Fruit fly (Drosophila melanogaster): ENCODE data around the gene CG31776.

The CG31776 gene

dm6 chr2L:3469869-3470268 is at the start of gene CG31776, which contains the start of gene Pif1:
Gene CG31776 (plus strand): TSS chr2L:3470182.
Gene Pif1 (minus strand): TSS chr2L:3470004.
- TF ChIP-seq EcR (GFP tag; optimal IDR thresholded peaks at IDR 0.05): no peak
- no peak for TF ChIP-seq psq (optimal IDR thresholded peaks at IDR 0.05)

- TF ChIP-seq EcR (GFP tag; optimal IDR thresholded peaks at IDR 0.05): no peak
- no peak for TF ChIP-seq Dll (optimal IDR thresholded peaks at IDR 0.05)
- no peak for TF ChIP-seq CG8478 (optimal IDR thresholded peaks at IDR 0.05)
- TF ChIP-seq psq (optimal IDR thresholded peaks at IDR 0.05): no peak
Measured at dm6 chr2L:3422753-3423152, 47.2 kb upstream of the CG31776 start.

- TF ChIP-seq CG8478 (optimal IDR thresholded peaks at IDR 0.05) (no peak), usp (GFP tag; optimal IDR thresholded peaks at IDR 0.05) (no peak), Dll (optimal IDR thresholded peaks at IDR 0.05) (no peak), EcR (GFP tag; optimal IDR thresholded peaks at IDR 0.05) (no peak), pan (optimal IDR thresholded peaks at IDR 0.05) (no peak), psq (optimal IDR thresholded peaks at IDR 0.05) (no peak)
Measured at dm6 chr2L:3425947-3426346, 44.0 kb upstream of the CG31776 start.

dm6 chr2L:3426669-3427232 is 43.2 kb upstream of the CG31776 start, which contains the start of gene Pgant2:
Gene Pgant2 (minus strand): TSS chr2L:3426719.
- TF ChIP-seq usp (GFP tag; optimal IDR thresholded peaks at IDR 0.05) (no peak), EcR (GFP tag; optimal IDR thresholded peaks at IDR 0.05) (no peak), psq (optimal IDR thresholded peaks at IDR 0.05) (no peak), CG8478 (optimal IDR thresholded peaks at IDR 0.05) (no peak), pan (optimal IDR thresholded peaks at IDR 0.05) (no peak), Dll (optimal IDR thresholded peaks at IDR 0.05) (no peak)

- TF ChIP-seq pan (optimal IDR thresholded peaks at IDR 0.05): no peak
- no peak for TF ChIP-seq usp (GFP tag; optimal IDR thresholded peaks at IDR 0.05)
- TF ChIP-seq Dll (optimal IDR thresholded peaks at IDR 0.05): no peak
- no peak for TF ChIP-seq psq (optimal IDR thresholded peaks at IDR 0.05)
- TF ChIP-seq EcR (GFP tag; optimal IDR thresholded peaks at IDR 0.05): no peak
- TF ChIP-seq CG8478 (optimal IDR thresholded peaks at IDR 0.05): no peak
Measured at dm6 chr2L:3428419-3429097, 41.4 kb upstream of the CG31776 start.

- no peak for TF ChIP-seq usp (GFP tag; optimal IDR thresholded peaks at IDR 0.05)
- TF ChIP-seq psq (optimal IDR thresholded peaks at IDR 0.05): no peak
- no peak for TF ChIP-seq EcR (GFP tag; optimal IDR thresholded peaks at IDR 0.05)
Measured at dm6 chr2L:3435086-3435485, 34.9 kb upstream of the CG31776 start.

dm6 chr2L:3436347-3436746 is 33.6 kb upstream of the CG31776 start:
- no peak for TF ChIP-seq EcR (GFP tag; optimal IDR thresholded peaks at IDR 0.05)
- TF ChIP-seq CG8478 (optimal IDR thresholded peaks at IDR 0.05): no peak
- no peak for TF ChIP-seq usp (GFP tag; optimal IDR thresholded peaks at IDR 0.05)
- no peak for TF ChIP-seq Dll (optimal IDR thresholded peaks at IDR 0.05)
- TF ChIP-seq pan (optimal IDR thresholded peaks at IDR 0.05): no peak
- TF ChIP-seq psq (optimal IDR thresholded peaks at IDR 0.05): no peak

dm6 chr2L:3437068-3437467 is 32.9 kb upstream of the CG31776 start:
- TF ChIP-seq CG8478 (optimal IDR thresholded peaks at IDR 0.05) (no peak), Dll (optimal IDR thresholded peaks at IDR 0.05) (no peak), EcR (GFP tag; optimal IDR thresholded peaks at IDR 0.05) (no peak), usp (GFP tag; optimal IDR thresholded peaks at IDR 0.05) (no peak), psq (optimal IDR thresholded peaks at IDR 0.05) (no peak), pan (optimal IDR thresholded peaks at IDR 0.05) (no peak)

- no peak for TF ChIP-seq Dll (optimal IDR thresholded peaks at IDR 0.05)
- TF ChIP-seq psq (optimal IDR thresholded peaks at IDR 0.05): no peak
- no peak for TF ChIP-seq pan (optimal IDR thresholded peaks at IDR 0.05)
Measured at dm6 chr2L:3438078-3438477, 31.9 kb upstream of the CG31776 start.

dm6 chr2L:3439502-3439901 is 30.5 kb upstream of the CG31776 start:
- TF ChIP-seq usp (GFP tag; optimal IDR thresholded peaks at IDR 0.05): no peak
- no peak for TF ChIP-seq EcR (GFP tag; optimal IDR thresholded peaks at IDR 0.05)
- TF ChIP-seq psq (optimal IDR thresholded peaks at IDR 0.05): no peak
- no peak for TF ChIP-seq Dll (optimal IDR thresholded peaks at IDR 0.05)
- TF ChIP-seq CG8478 (optimal IDR thresholded peaks at IDR 0.05): no peak
- no peak for TF ChIP-seq pan (optimal IDR thresholded peaks at IDR 0.05)

- no peak for TF ChIP-seq Dll (optimal IDR thresholded peaks at IDR 0.05)
- no peak for TF ChIP-seq psq (optimal IDR thresholded peaks at IDR 0.05)
- no peak for TF ChIP-seq CG8478 (optimal IDR thresholded peaks at IDR 0.05)
- no peak for TF ChIP-seq EcR (GFP tag; optimal IDR thresholded peaks at IDR 0.05)
- no peak for TF ChIP-seq pan (optimal IDR thresholded peaks at IDR 0.05)
- no peak for TF ChIP-seq usp (GFP tag; optimal IDR thresholded peaks at IDR 0.05)
Measured at dm6 chr2L:3440322-3440721, 29.7 kb upstream of the CG31776 start.

dm6 chr2L:3441158-3441557 is 28.8 kb upstream of the CG31776 start:
- TF ChIP-seq Dll (optimal IDR thresholded peaks at IDR 0.05): no peak
- TF ChIP-seq usp (GFP tag; optimal IDR thresholded peaks at IDR 0.05): no peak

dm6 chr2L:3441673-3442072 is 28.3 kb upstream of the CG31776 start:
- TF ChIP-seq EcR (GFP tag; optimal IDR thresholded peaks at IDR 0.05): no peak
- TF ChIP-seq Dll (optimal IDR thresholded peaks at IDR 0.05): no peak
- TF ChIP-seq psq (optimal IDR thresholded peaks at IDR 0.05): no peak
- TF ChIP-seq CG8478 (optimal IDR thresholded peaks at IDR 0.05): no peak
- TF ChIP-seq pan (optimal IDR thresholded peaks at IDR 0.05): no peak
- TF ChIP-seq usp (GFP tag; optimal IDR thresholded peaks at IDR 0.05): no peak

Measured in whole organism.